Fruit fly (Drosophila melanogaster): ENCODE results near the gene Fuca.

The Fuca gene

dm6 chr3L:11508337-11508736 is 14.2 kb downstream of the Fuca start, which contains the start of gene CG33500:
Gene CG33500, plus strand, starts transcription at chr3L:11508637.
- TF ChIP-seq CG7101 (tag; optimal IDR thresholded peaks at IDR 0.05): no peak
- no peak for TF ChIP-seq Clk (GFP tag; optimal IDR thresholded peaks at IDR 0.05)
- no peak for TF ChIP-seq CG33017 (tag; optimal IDR thresholded peaks at IDR 0.05)
- TF ChIP-seq toe (GFP tag; optimal IDR thresholded peaks at IDR 0.05): no peak
- TF ChIP-seq CG7045 (GFP tag; optimal IDR thresholded peaks at IDR 0.05): no peak

DNA sequence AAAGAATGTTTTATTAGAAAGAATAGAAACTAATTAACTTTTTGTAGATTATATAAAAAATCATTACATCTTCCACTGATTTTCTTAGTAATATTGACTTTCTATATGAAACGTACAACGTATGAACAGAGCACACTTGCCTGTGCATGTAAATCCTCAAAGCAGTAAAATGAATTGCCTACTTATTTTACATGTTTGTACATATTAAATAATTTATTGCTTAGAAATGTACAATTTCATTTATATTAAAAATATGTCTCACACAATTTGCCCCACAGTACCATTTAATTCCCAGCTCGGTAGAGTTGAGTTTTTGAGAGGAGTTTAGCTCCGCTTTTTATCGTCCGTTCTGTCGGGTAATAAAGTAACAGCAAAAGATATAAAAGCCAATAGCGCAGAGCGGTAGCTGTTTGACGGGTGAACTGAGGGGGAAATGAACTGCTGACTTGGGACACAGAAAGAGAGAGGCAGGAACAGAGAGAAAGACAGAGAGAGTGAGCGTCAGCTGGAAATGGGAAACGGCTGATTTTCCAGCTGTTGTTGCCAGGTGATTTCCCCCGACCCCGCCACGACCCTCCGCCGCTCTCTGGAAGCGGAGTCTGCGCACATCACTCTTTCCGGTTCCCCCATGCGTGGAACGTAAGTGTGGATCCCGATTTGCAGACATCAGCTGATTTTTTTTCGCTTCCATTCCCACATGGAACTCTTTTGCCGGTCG is 29.3 kb downstream of the Fuca start:
- TF ChIP-seq CG5204 (GFP tag; optimal IDR thresholded peaks at IDR 0.05) (no peak), bab1 (GFP tag; optimal IDR thresholded peaks at IDR 0.05) (peak; percentile 41), tj (GFP tag; optimal IDR thresholded peaks at IDR 0.05) (peak; percentile 57), pad (GFP tag; optimal IDR thresholded peaks at IDR 0.05) (peak; percentile 84), ovo (GFP tag; optimal IDR thresholded peaks at IDR 0.05) (peak; percentile 26), CG1620 (GFP tag; optimal IDR thresholded peaks at IDR 0.05) (no peak), CG7045 (GFP tag; optimal IDR thresholded peaks at IDR 0.05) (no peak), CG11617 (GFP tag; optimal IDR thresholded peaks at IDR 0.05) (no peak), Clk (GFP tag; optimal IDR thresholded peaks at IDR 0.05) (no peak), toe (GFP tag; optimal IDR thresholded peaks at IDR 0.05) (no peak), CG14711 (tag; optimal IDR thresholded peaks at IDR 0.05) (no peak), Crg-1 (GFP tag; optimal IDR thresholded peaks at IDR 0.05) (peak; percentile 39), cnc (optimal IDR thresholded peaks at IDR 0.05) (no peak), CG12768 (GFP tag; optimal IDR thresholded peaks at IDR 0.05) (no peak), CG33017 (tag; optimal IDR thresholded peaks at IDR 0.05) (no peak)

DNA sequence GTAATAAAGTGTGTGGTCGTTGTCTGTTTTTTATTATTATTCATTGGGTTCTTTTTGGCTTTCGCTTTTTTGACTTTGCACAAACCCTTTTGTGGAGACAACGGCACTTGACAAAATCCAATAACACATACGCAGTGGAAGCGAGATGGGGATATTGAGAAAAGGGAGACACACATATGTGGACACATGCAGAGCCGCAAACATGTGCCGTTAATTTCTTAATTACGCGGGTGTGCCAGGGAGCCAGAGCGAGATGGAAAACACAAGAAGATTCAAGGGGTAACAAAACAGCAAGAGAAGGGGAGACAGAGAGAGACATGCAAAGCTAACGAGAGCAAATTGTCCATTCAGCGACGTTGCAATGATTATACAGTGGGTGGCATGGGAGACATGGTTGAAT is 30.1 kb downstream of the Fuca start:
- no peak for TF ChIP-seq kay (GFP tag; ENCODE audit: borderline replicate concordance)
- no peak for TF ChIP-seq Crg-1 (GFP tag; optimal IDR thresholded peaks at IDR 0.05)
- TF ChIP-seq CG7101 (tag; optimal IDR thresholded peaks at IDR 0.05): no peak
- peak; percentile 16 for TF ChIP-seq Mnt (GFP tag; optimal IDR thresholded peaks at IDR 0.05)
- TF ChIP-seq tj (GFP tag; optimal IDR thresholded peaks at IDR 0.05): peak; percentile 27
- TF ChIP-seq CG12768 (GFP tag; optimal IDR thresholded peaks at IDR 0.05): no peak
- no peak for TF ChIP-seq Clk (GFP tag; optimal IDR thresholded peaks at IDR 0.05)
- TF ChIP-seq pad (GFP tag; optimal IDR thresholded peaks at IDR 0.05): peak; percentile 99
- TF ChIP-seq cic (GFP tag; optimal IDR thresholded peaks at IDR 0.05): no peak
- TF ChIP-seq bab1 (GFP tag; optimal IDR thresholded peaks at IDR 0.05): peak; percentile 23
- no peak for TF ChIP-seq CG1620 (GFP tag; optimal IDR thresholded peaks at IDR 0.05)
- TF ChIP-seq CG14711 (tag; optimal IDR thresholded peaks at IDR 0.05): no peak
- TF ChIP-seq ovo (GFP tag; optimal IDR thresholded peaks at IDR 0.05): peak; percentile 74
- TF ChIP-seq cnc (optimal IDR thresholded peaks at IDR 0.05): no peak
- no peak for TF ChIP-seq CG7045 (GFP tag; optimal IDR thresholded peaks at IDR 0.05)
- no peak for TF ChIP-seq CG11617 (GFP tag; optimal IDR thresholded peaks at IDR 0.05)
- no peak for TF ChIP-seq CG33017 (tag; optimal IDR thresholded peaks at IDR 0.05)
- TF ChIP-seq Hr96 (GFP tag; optimal IDR thresholded peaks at IDR 0.05): no peak
- no peak for TF ChIP-seq CG5204 (GFP tag; optimal IDR thresholded peaks at IDR 0.05)
- TF ChIP-seq toe (GFP tag; optimal IDR thresholded peaks at IDR 0.05): no peak

- no peak for TF ChIP-seq CG5204 (GFP tag; optimal IDR thresholded peaks at IDR 0.05)
- TF ChIP-seq kay (GFP tag; ENCODE audit: borderline replicate concordance): peak; percentile 70
- TF ChIP-seq CG1620 (GFP tag; optimal IDR thresholded peaks at IDR 0.05): no peak
These were observed 30.6 kb downstream of the Fuca start for dm6 chr3L:11491874-11492268.

DNA sequence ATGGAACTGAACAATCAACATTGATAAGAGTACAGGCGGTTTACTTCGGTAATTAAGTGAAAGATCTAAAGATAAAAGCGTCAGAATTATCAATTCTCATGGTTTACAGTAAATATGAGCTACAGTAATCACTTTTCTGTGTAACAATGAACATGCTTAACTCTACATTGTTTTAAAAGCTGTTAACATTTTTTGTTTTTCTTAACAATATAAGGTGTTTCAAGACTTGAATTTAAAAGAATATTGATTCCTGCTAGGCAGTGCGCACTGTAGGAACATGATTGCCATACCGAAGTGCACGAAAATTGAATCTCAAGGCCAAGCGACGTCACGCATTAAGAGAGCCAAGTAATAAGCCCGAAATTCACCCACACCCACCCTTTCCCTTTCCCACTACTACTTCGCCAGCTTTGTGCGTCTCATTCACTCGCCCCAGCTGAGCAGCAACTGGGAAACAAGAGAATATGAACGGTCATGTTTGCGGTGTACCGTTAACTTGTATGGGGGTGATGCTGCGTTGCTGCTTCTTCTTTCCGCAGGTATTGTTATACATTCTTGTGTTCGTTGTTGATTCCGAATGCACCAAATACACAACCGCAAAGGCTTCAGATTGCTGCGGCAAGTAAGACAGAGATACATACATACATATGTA is 31.2 kb downstream of the Fuca start:
- peak; percentile 91 for TF ChIP-seq ovo (GFP tag; optimal IDR thresholded peaks at IDR 0.05)
- TF ChIP-seq CG7101 (tag; optimal IDR thresholded peaks at IDR 0.05): peak; percentile 51
- TF ChIP-seq cnc (optimal IDR thresholded peaks at IDR 0.05): no peak
- TF ChIP-seq CG7045 (GFP tag; optimal IDR thresholded peaks at IDR 0.05): peak; percentile 36
- peak; percentile 7 for TF ChIP-seq CG33017 (tag; optimal IDR thresholded peaks at IDR 0.05)
- peak; percentile 85 for TF ChIP-seq bab1 (GFP tag; optimal IDR thresholded peaks at IDR 0.05)
- TF ChIP-seq tj (GFP tag; optimal IDR thresholded peaks at IDR 0.05): no peak
- TF ChIP-seq CG14711 (tag; optimal IDR thresholded peaks at IDR 0.05): peak; percentile 62
- TF ChIP-seq pad (GFP tag; optimal IDR thresholded peaks at IDR 0.05): peak; percentile 96
- peak; percentile 28 for TF ChIP-seq Hr96 (GFP tag; optimal IDR thresholded peaks at IDR 0.05)
- TF ChIP-seq kay (GFP tag; ENCODE audit: borderline replicate concordance): no peak

dm6 chr3L:11490539-11490938 is 32.0 kb downstream of the Fuca start:
- peak; percentile 70 for TF ChIP-seq kay (GFP tag; ENCODE audit: borderline replicate concordance)
- no peak for TF ChIP-seq CG14711 (tag; optimal IDR thresholded peaks at IDR 0.05)

- TF ChIP-seq cnc (optimal IDR thresholded peaks at IDR 0.05) (no peak), CG1620 (GFP tag; optimal IDR thresholded peaks at IDR 0.05) (no peak), kay (GFP tag; ENCODE audit: borderline replicate concordance) (no peak)
These were observed 33.0 kb downstream of the Fuca start for dm6 chr3L:11489489-11489888.
